Fruit fly (Drosophila melanogaster) whole organism, wandering third instar larva: ENCODE results near the gene kst.

Source experiments
- Abd-B ChIP-seq: fragments of >200 bp; optimal IDR thresholded peaks from 2 replicates; lab custom pipeline; 2017; ENCODE audit warnings: missing biosample characterization, missing genetic modification characterization
- Dfd ChIP-seq: fragments of >200 bp; optimal IDR thresholded peaks from 2 replicates; lab custom pipeline; 2017; ENCODE audit warnings: missing biosample characterization, missing genetic modification characterization
- Hr78 ChIP-seq: fragments of >200 bp; optimal IDR thresholded peaks from 2 replicates; lab custom pipeline; 2017; ENCODE audit warnings: missing biosample characterization, missing genetic modification characterization
- Jra ChIP-seq: sonication (Bioruptor generic); optimal IDR thresholded peaks from 2 replicates; lab custom pipeline; 2016; ENCODE audit warnings: missing biosample characterization, missing genetic modification characterization
- OdsH ChIP-seq: fragments of 200-800 bp; sonication (Bioruptor generic); optimal IDR thresholded peaks from 2 replicates; lab custom pipeline; 2016; ENCODE audit warnings: missing biosample characterization, mild to moderate bottlenecking, missing genetic modification characterization
- brk ChIP-seq: fragments of 200-800 bp; sonication (Bioruptor generic); optimal IDR thresholded peaks from 2 replicates; lab custom pipeline; 2016; ENCODE audit warnings: missing biosample characterization, mild to moderate bottlenecking, missing genetic modification characterization
- foxo ChIP-seq, 2 experiments: fragments of 200-800 bp; sonication (Bioruptor generic); optimal IDR thresholded peaks; 2 replicates in 1 of 2; 3 replicates in 1 of 2; lab custom pipeline; 2016 to 2017; ENCODE audit warnings: missing biosample characterization in 2 of 2, missing genetic modification characterization in 2 of 2
- rgr ChIP-seq: fragments of 200-800 bp; sonication (Bioruptor generic); optimal IDR thresholded peaks from 3 replicates; lab custom pipeline; 2016; ENCODE audit warnings: missing biosample characterization, mild to moderate bottlenecking, missing genetic modification characterization
- sv ChIP-seq: fragments of 200-800 bp; sonication (Bioruptor generic); optimal IDR thresholded peaks from 3 replicates; lab custom pipeline; 2016; ENCODE audit warnings: missing biosample characterization, missing genetic modification characterization
- tai ChIP-seq: sonication (Bioruptor generic); optimal IDR thresholded peaks from 2 replicates; lab custom pipeline; 2016; ENCODE audit warnings: missing biosample characterization, missing genetic modification characterization
- usp ChIP-seq: fragments of >200 bp; optimal IDR thresholded peaks from 2 replicates; lab custom pipeline; 2017; ENCODE audit warnings: missing biosample characterization, missing genetic modification characterization

- TF ChIP-seq usp (no peak), foxo (GFP tag; optimal IDR thresholded peaks at IDR 0.05; lab: Kevin White, UChicago) (no peak), Hr78 (GFP tag; lab: Kevin White, UChicago) (no peak), Abd-B (GFP tag; lab: Kevin White, UChicago) (no peak), Dfd (GFP tag; lab: Kevin White, UChicago) (no peak), tai (GFP tag; lab: Kevin White, UChicago) (no peak), Jra (no peak), sv (GFP tag; lab: Kevin White, UChicago) (no peak), rgr (GFP tag; lab: Kevin White, UChicago) (no peak), OdsH (GFP tag; lab: Kevin White, UChicago) (no peak), brk (GFP tag; lab: Kevin White, UChicago) (no peak)
Measured at dm6 chr3L:3411699-3412098, 75.0 kb downstream of the kst start.
